Worm (Caenorhabditis elegans) whole organism, mixed stage, embryonic: ENCODE results near the gene dhs-31.

Experiments used
- blmp-1 ChIP-seq: fragments of 150-350 bp; optimal IDR thresholded peaks from 2 replicates; lab custom pipeline; 2014; ENCODE audit warnings: missing biosample characterization, missing genetic modification characterization
- mep-1 ChIP-seq: fragments of 150-350 bp; optimal IDR thresholded peaks from 2 replicates; lab custom pipeline; 2017; ENCODE audit warnings: missing biosample characterization, missing genetic modification reagents, missing genetic modification characterization, inconsistent platforms
- nhr-12 ChIP-seq: fragments of 150-350 bp; optimal IDR thresholded peaks from 2 replicates; lab custom pipeline; 2014; ENCODE audit warnings: missing biosample characterization, missing genetic modification characterization
- nhr-76 ChIP-seq: sonication (generic microtip); optimal IDR thresholded peaks from 2 replicates; lab custom pipeline; 2017; ENCODE audit warnings: missing biosample characterization, missing genetic modification characterization
- unc-39 ChIP-seq: fragments of 150-350 bp; optimal IDR thresholded peaks from 2 replicates; lab custom pipeline; 2014; ENCODE audit warnings: missing biosample characterization, missing genetic modification characterization
- unc-62 ChIP-seq: fragments of 150-350 bp; optimal IDR thresholded peaks from 2 replicates; lab custom pipeline; 2014; ENCODE audit warnings: missing biosample characterization, missing genetic modification reagents, missing genetic modification characterization

- no peak for TF ChIP-seq blmp-1 (tag; lab: Kevin White, UChicago)
- TF ChIP-seq mep-1: no peak
- TF ChIP-seq unc-62: no peak
- TF ChIP-seq nhr-76: no peak
- TF ChIP-seq unc-39 (tag; lab: Kevin White, UChicago): no peak
- no peak for TF ChIP-seq nhr-12 (tag; lab: Kevin White, UChicago)
Observed at ce11 chrIV:10048268-10048667, 7.6 kb upstream of the dhs-31 start.
